Worm (Caenorhabditis elegans): Measurements from ENCODE around the gene T13C2.3.

DNA sequence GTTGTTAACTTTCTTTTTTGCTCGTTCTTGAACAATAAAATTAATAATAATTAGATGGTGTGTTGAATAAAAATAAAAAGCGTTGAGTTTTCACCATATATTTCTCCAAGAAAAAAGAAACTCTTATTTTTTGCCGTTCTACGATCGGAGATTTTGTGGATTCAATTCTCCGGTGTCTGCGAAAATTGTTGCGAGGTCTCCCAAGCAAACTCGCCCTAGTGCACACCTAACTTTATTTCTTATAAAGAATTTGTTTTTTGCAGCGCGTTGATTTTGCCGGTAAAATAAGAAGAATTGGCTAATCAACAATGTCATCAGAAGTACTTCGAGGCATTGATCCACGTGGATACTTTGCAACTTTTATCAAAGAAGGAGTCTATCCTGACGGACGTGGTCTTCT, 47.6 kb upstream of the T13C2.3 start, which contains the start of gene exos-8:
- TF ChIP-seq attf-5 (GFP tag; optimal IDR thresholded peaks at IDR 0.05) (peak; percentile 87), ccch-3 (GFP tag; optimal IDR thresholded peaks at IDR 0.05) (no peak), lag-1 (GFP tag; IDR thresholded peaks at IDR 0.05) (no peak), bed-2 (GFP tag; IDR thresholded peaks at IDR 0.05) (peak; percentile 64; the same call in 1 of the 2 replicates), dpl-1 (GFP tag; optimal IDR thresholded peaks at IDR 0.05) (peak; percentile 37), nhr-179 (tag; optimal IDR thresholded peaks at IDR 0.05) (no peak), Y56A3A.18 (GFP tag; IDR thresholded peaks at IDR 0.05) (no peak), hlh-12 (tag; optimal IDR thresholded peaks at IDR 0.05) (no peak), zim-3 (tag; optimal IDR thresholded peaks at IDR 0.05) (no peak), unc-62 (GFP tag; optimal IDR thresholded peaks at IDR 0.05) (no peak), egl-18 (GFP tag; IDR thresholded peaks at IDR 0.05) (no peak), lin-35 (GFP tag; optimal IDR thresholded peaks at IDR 0.05) (no peak)

Measured in whole organism, young adult.